Fruit fly (Drosophila melanogaster) whole organism, embryonic: ENCODE data around the gene Cyp9f2.

ENCODE experiments used
- Ada2b ChIP-seq: fragments of 200-800 bp; sonication (Bioruptor generic); IDR thresholded peaks from 2 replicates; pipeline ENCODE4 v1.3.6; 2022; ENCODE audit warnings: missing biosample characterization, missing genetic modification characterization
- Awh ChIP-seq: fragments of 200-800 bp; sonication (Bioruptor generic); IDR thresholded peaks from 2 replicates; pipeline ENCODE4, ENCODE4 v1.3.6; 2022; ENCODE audit warnings: missing biosample characterization, missing genetic modification characterization
- Bgb ChIP-seq: fragments of 200-800 bp; sonication (Bioruptor generic); IDR thresholded peaks from 2 replicates; pipeline ENCODE4 v1.3.6; 2022; ENCODE audit warnings: missing biosample characterization, missing genetic modification characterization; ENCODE audit not compliant: partially characterized antibody
- CG12659 ChIP-seq: fragments of 200-800 bp; sonication (Bioruptor generic); optimal IDR thresholded peaks from 3 replicates; lab custom pipeline; 2017; ENCODE audit warnings: mild to moderate bottlenecking, missing biosample characterization, missing genetic modification reagents, missing genetic modification characterization
- CG13424 ChIP-seq: fragments of 200-800 bp; sonication (Bioruptor generic); optimal IDR thresholded peaks from 2 replicates; lab custom pipeline; 2019; ENCODE audit warnings: missing biosample characterization, mild to moderate bottlenecking, missing genetic modification characterization, moderate library complexity
- CG13624 ChIP-seq: fragments of 200-800 bp; sonication (Bioruptor generic); optimal IDR thresholded peaks from 2 replicates; lab custom pipeline; 2016; ENCODE audit warnings: missing biosample characterization, missing genetic modification characterization
- CG14860 ChIP-seq: fragments of 200-800 bp; sonication (Bioruptor generic); IDR thresholded peaks from 3 replicates; pipeline ENCODE4 v1.3.6; 2022; ENCODE audit warnings: missing biosample characterization, missing genetic modification characterization; ENCODE audit not compliant: partially characterized antibody
- CG17361 ChIP-seq: fragments of 200-800 bp; sonication (Bioruptor generic); IDR thresholded peaks from 3 replicates; pipeline ENCODE4 v1.3.6; 2022; ENCODE audit warnings: missing biosample characterization, missing genetic modification characterization
- CG30403 ChIP-seq: fragments of 200-800 bp; sonication (Bioruptor generic); optimal IDR thresholded peaks from 3 replicates; lab custom pipeline; 2016; ENCODE audit warnings: missing biosample characterization, missing genetic modification characterization
- CG33557 ChIP-seq: fragments of 200-800 bp; sonication (Bioruptor generic); optimal IDR thresholded peaks from 2 replicates; lab custom pipeline; 2019; ENCODE audit warnings: missing biosample characterization, mild to moderate bottlenecking, missing genetic modification characterization, moderate library complexity
- CG34376 ChIP-seq: fragments of 200-800 bp; sonication (Bioruptor generic); optimal IDR thresholded peaks from 2 replicates; lab custom pipeline; 2018; ENCODE audit warnings: missing biosample characterization, mild to moderate bottlenecking, missing genetic modification characterization
- CG3995 ChIP-seq: fragments of 200-800 bp; sonication (Bioruptor generic); optimal IDR thresholded peaks from 3 replicates; lab custom pipeline; 2016; ENCODE audit warnings: missing biosample characterization, missing genetic modification characterization
- CG4854 ChIP-seq: fragments of 200-800 bp; sonication (Bioruptor generic); optimal IDR thresholded peaks from 2 replicates; lab custom pipeline; 2016; ENCODE audit warnings: missing biosample characterization, missing genetic modification characterization, inconsistent platforms
- CG6765 ChIP-seq: fragments of 200-800 bp; sonication (Bioruptor generic); optimal IDR thresholded peaks from 3 replicates; lab custom pipeline; 2017; ENCODE audit warnings: missing biosample characterization, mild to moderate bottlenecking, missing genetic modification characterization
- CG6791 ChIP-seq: fragments of 200-800 bp; sonication (Bioruptor generic); IDR thresholded peaks from 3 replicates; pipeline ENCODE4 v1.3.6; 2022; ENCODE audit warnings: missing biosample characterization, missing genetic modification characterization; ENCODE audit not compliant: partially characterized antibody
- CG7987 ChIP-seq: fragments of 200-800 bp; sonication (Bioruptor generic); optimal IDR thresholded peaks from 2 replicates; lab custom pipeline; 2018; ENCODE audit warnings: missing biosample characterization, mild to moderate bottlenecking, missing genetic modification characterization, moderate library complexity
- CG8290 ChIP-seq, 3 experiments: fragments of 200-800 bp; sonication (Bioruptor generic); optimal IDR thresholded peaks; 2 replicates each; lab custom pipeline; 2016 to 2019; ENCODE audit warnings: missing biosample characterization in 3 of 3, missing genetic modification characterization in 3 of 3, mild to moderate bottlenecking in 2 of 3, moderate library complexity in 1 of 3
- CG9932 ChIP-seq: fragments of 200-800 bp; sonication (Bioruptor generic); IDR thresholded peaks from 2 replicates; pipeline ENCODE4 v1.3.6; 2022; ENCODE audit warnings: missing biosample characterization, missing genetic modification characterization
- D19A ChIP-seq: fragments of 200-800 bp; optimal IDR thresholded peaks from 3 replicates; lab custom pipeline; 2019; ENCODE audit warnings: missing biosample characterization, mild to moderate bottlenecking, missing genetic modification characterization, moderate library complexity
- Dp ChIP-seq: fragments of 200-800 bp; sonication (Bioruptor generic); optimal IDR thresholded peaks from 2 replicates; lab custom pipeline; 2018; ENCODE audit warnings: missing biosample characterization, mild to moderate bottlenecking, missing genetic modification characterization, moderate library complexity
- Dref ChIP-seq: fragments of 200-800 bp; sonication (Bioruptor generic); IDR thresholded peaks from 2 replicates; pipeline ENCODE4 v1.3.6; 2022; ENCODE audit warnings: missing biosample characterization, missing genetic modification characterization
- GATAe ChIP-seq: fragments of 200-800 bp; sonication (Bioruptor generic); conservative IDR thresholded peaks from 2 replicates; pipeline ENCODE4 v1.3.6; 2022; ENCODE audit warnings: missing biosample characterization, missing genetic modification characterization
- HmgZ ChIP-seq: fragments of 200-800 bp; sonication (Bioruptor generic); optimal IDR thresholded peaks from 2 replicates; lab custom pipeline; 2018; ENCODE audit warnings: missing biosample characterization, mild to moderate bottlenecking, missing genetic modification characterization
- Hr39 ChIP-seq: fragments of >200 bp; optimal IDR thresholded peaks from 2 replicates; lab custom pipeline; 2017
- Hr78 ChIP-seq, 2 experiments: fragments of 200-800 bp in 1 of 2; fragments of >200 bp in 1 of 2; sonication (Bioruptor generic) in 1 of 2; optimal IDR thresholded peaks; 2 replicates each; lab custom pipeline; 2017 to 2019; ENCODE audit warnings: missing biosample characterization in 2 of 2, missing genetic modification characterization in 2 of 2, mild to moderate bottlenecking in 1 of 2, moderate library complexity in 1 of 2
- MBD-R2 ChIP-seq: fragments of 200-800 bp; sonication (Bioruptor generic); IDR thresholded peaks from 2 replicates; pipeline ENCODE4 v1.3.6; 2022; ENCODE audit warnings: missing biosample characterization, missing genetic modification characterization
- MESR4 ChIP-seq: fragments of 200-800 bp; sonication (Bioruptor generic); optimal IDR thresholded peaks from 2 replicates; lab custom pipeline; 2018; ENCODE audit warnings: missing biosample characterization, mild to moderate bottlenecking, missing genetic modification characterization, moderate library complexity
- Med ChIP-seq: fragments of 200-800 bp; sonication (Bioruptor generic); peaks from one replicate; lab custom pipeline; 2016; ENCODE audit warnings: missing biosample characterization, missing genetic modification characterization, mild to moderate bottlenecking, inconsistent platforms, moderate library complexity
- Myb ChIP-seq: fragments of 200-800 bp; sonication (Bioruptor generic); optimal IDR thresholded peaks from 2 replicates; lab custom pipeline; 2016; ENCODE audit warnings: missing biosample characterization, missing genetic modification characterization
- Nf-YA ChIP-seq: fragments of 200-800 bp; sonication (Bioruptor generic); IDR thresholded peaks from 2 replicates; pipeline ENCODE4 v1.3.6; 2022; ENCODE audit warnings: missing biosample characterization, missing genetic modification characterization
- Opbp ChIP-seq: fragments of 200-800 bp; sonication (Bioruptor generic); IDR thresholded peaks from 3 replicates; pipeline ENCODE4 v1.3.6; 2022; ENCODE audit warnings: missing biosample characterization, missing genetic modification characterization; ENCODE audit not compliant: partially characterized antibody
- Pdp1 ChIP-seq, 2 experiments: fragments of 200-800 bp; sonication (Bioruptor generic); optimal IDR thresholded peaks; 3 replicates each; lab custom pipeline; 2016; ENCODE audit warnings: missing biosample characterization in 2 of 2, missing genetic modification characterization in 2 of 2, mild to moderate bottlenecking in 1 of 2, moderate library complexity in 1 of 2
- Sry-β ChIP-seq: fragments of 200-800 bp; sonication (Bioruptor generic); optimal IDR thresholded peaks from 2 replicates; lab custom pipeline; 2018; ENCODE audit warnings: missing biosample characterization, mild to moderate bottlenecking, missing genetic modification characterization, moderate library complexity
- Sry-δ ChIP-seq: fragments of 200-800 bp; sonication (Bioruptor generic); optimal IDR thresholded peaks from 2 replicates; lab custom pipeline; 2016; ENCODE audit warnings: missing biosample characterization, missing genetic modification characterization
- amos ChIP-seq: fragments of 200-800 bp; sonication (Bioruptor generic); IDR thresholded peaks from 2 replicates; pipeline ENCODE4 v1.3.6; 2022; ENCODE audit warnings: missing biosample characterization, missing genetic modification characterization; ENCODE audit not compliant: partially characterized antibody
- crp ChIP-seq, 2 experiments: fragments of 200-800 bp; sonication (Bioruptor generic); optimal IDR thresholded peaks; 2 replicates in 1 of 2; 3 replicates in 1 of 2; lab custom pipeline; 2017; ENCODE audit warnings: missing biosample characterization in 2 of 2, missing genetic modification characterization in 2 of 2, mild to moderate bottlenecking in 1 of 2, moderate library complexity in 1 of 2
- cwo ChIP-seq: fragments of 200-800 bp; sonication (Bioruptor generic); optimal IDR thresholded peaks from 3 replicates; lab custom pipeline; 2017; ENCODE audit warnings: missing biosample characterization, missing genetic modification characterization, mild to moderate bottlenecking, moderate library complexity, missing genetic modification reagents
- ftz-f1 ChIP-seq: fragments of 200-800 bp; sonication (Bioruptor generic); optimal IDR thresholded peaks from 2 replicates; lab custom pipeline; 2016; ENCODE audit warnings: missing biosample characterization, missing genetic modification characterization
- grau ChIP-seq: fragments of 200-800 bp; optimal IDR thresholded peaks from 3 replicates; lab custom pipeline; 2019; ENCODE audit warnings: missing biosample characterization, mild to moderate bottlenecking, missing genetic modification characterization, moderate library complexity
- gro ChIP-seq: fragments of 200-800 bp; sonication (Bioruptor generic); optimal IDR thresholded peaks from 2 replicates; lab custom pipeline; 2016; ENCODE audit warnings: missing biosample characterization, missing genetic modification characterization
- kah ChIP-seq: fragments of 200-800 bp; sonication (Bioruptor generic); optimal IDR thresholded peaks from 2 replicates; lab custom pipeline; 2018; ENCODE audit warnings: missing biosample characterization, mild to moderate bottlenecking, missing genetic modification characterization
- lov ChIP-seq, 2 experiments: fragments of 200-800 bp in 1 of 2; fragments of >200 bp in 1 of 2; sonication (Bioruptor generic) in 1 of 2; IDR thresholded peaks in 1 of 2; optimal IDR thresholded peaks in 1 of 2; 2 replicates in 1 of 2; 3 replicates in 1 of 2; pipeline versions ENCODE4 v1.3.6 to Lab custom; 2017 to 2022; ENCODE audit warnings: missing biosample characterization in 1 of 2, missing genetic modification characterization in 1 of 2
- phol ChIP-seq: fragments of 200-800 bp; sonication (Bioruptor generic); optimal IDR thresholded peaks from 3 replicates; lab custom pipeline; 2018; ENCODE audit warnings: missing biosample characterization, mild to moderate bottlenecking, missing genetic modification characterization, moderate library complexity
- sna ChIP-seq: fragments of 200-800 bp; sonication (Bioruptor generic); IDR thresholded peaks from 2 replicates; pipeline ENCODE4 v1.3.6; 2022; ENCODE audit warnings: missing biosample characterization, missing genetic modification characterization; ENCODE audit not compliant: partially characterized antibody
- tll ChIP-seq, 2 experiments: fragments of 200-800 bp in 1 of 2; fragments of >200 bp in 1 of 2; sonication (Bioruptor generic) in 1 of 2; optimal IDR thresholded peaks; 2 replicates each; lab custom pipeline; 2017 to 2019; ENCODE audit warnings: missing biosample characterization in 2 of 2, missing genetic modification characterization in 2 of 2, mild to moderate bottlenecking in 1 of 2, moderate library complexity in 1 of 2
- zen2 ChIP-seq: fragments of 200-800 bp; sonication (Bioruptor generic); IDR thresholded peaks from 3 replicates; pipeline ENCODE4 v1.3.6; 2022; ENCODE audit warnings: missing biosample characterization, missing genetic modification characterization; ENCODE audit not compliant: partially characterized antibody

Cyp9f2 gene

dm6 chr3R:12439401-12440143 is 33.7 kb upstream of the Cyp9f2 start, which contains the start of gene Desat1 (continued):
- TF ChIP-seq Pdp1 (GFP tag; optimal IDR thresholded peaks at IDR 0.05; lab: Kevin White, UChicago) (peak in 1 of 2 experiments; percentile 60), Dref (GFP tag; lab: Robert Waterston, UW) (peak; percentile 84), CG6765 (GFP tag; lab: Kevin White, UChicago) (peak; percentile 14), sna (GFP tag; lab: Robert Waterston, UW) (peak; percentile 93), phol (tag; lab: Kevin White, UChicago) (peak; percentile 9), grau (peak; percentile 16), Hr78 (GFP tag; optimal IDR thresholded peaks at IDR 0.05; lab: Kevin White, UChicago) (peak in 1 of 2 experiments; percentile 41), CG34376 (peak; percentile 74), Med (peak; percentile 72), kah (GFP tag; lab: Kevin White, UChicago) (no peak), amos (GFP tag; lab: Robert Waterston, UW) (peak; percentile 93; the same call in 1 of the 2 replicates), Nf-YA (GFP tag; lab: Robert Waterston, UW) (no peak), GATAe (GFP tag; lab: Robert Waterston, UW) (no peak), CG14860 (GFP tag; lab: Robert Waterston, UW) (peak; percentile 81), gro (peak; percentile 6), MESR4 (GFP tag; lab: Kevin White, UChicago) (peak; percentile 40), Myb (GFP tag; lab: Kevin White, UChicago) (peak; percentile 85), CG3995 (GFP tag; lab: Kevin White, UChicago) (peak; percentile 19), ftz-f1 (GFP tag; lab: Kevin White, UChicago) (peak; percentile 8), Opbp (GFP tag; lab: Robert Waterston, UW) (peak; percentile 93), CG12659 (GFP tag; lab: Kevin White, UChicago) (peak; percentile 23), CG13624 (GFP tag; lab: Kevin White, UChicago) (peak; percentile 29), D19A (tag; lab: Kevin White, UChicago) (peak; percentile 55), lov (optimal IDR thresholded peaks at IDR 0.05; lab: Kevin White, UChicago) (no peak), lov (GFP tag; IDR thresholded peaks at IDR 0.05; lab: Robert Waterston, UW) (no peak), CG8290 (GFP tag; optimal IDR thresholded peaks at IDR 0.05; lab: Kevin White, UChicago) (peak; percentile 26), CG8290 (tag; optimal IDR thresholded peaks at IDR 0.05; lab: Kevin White, UChicago) (peak in 1 of 2 experiments; percentile 18), Dp (GFP tag; lab: Kevin White, UChicago) (peak; percentile 58), cwo (GFP tag; lab: Kevin White, UChicago) (peak; percentile 80), CG4854 (no peak), CG13424 (tag; lab: Kevin White, UChicago) (no peak), Awh (GFP tag; lab: Robert Waterston, UW) (no peak), CG6791 (GFP tag; lab: Robert Waterston, UW) (peak; percentile 95), CG33557 (peak; percentile 23), crp (GFP tag; optimal IDR thresholded peaks at IDR 0.05; lab: Kevin White, UChicago) (no peak), HmgZ (tag; lab: Kevin White, UChicago) (peak; percentile 36), CG30403 (GFP tag; lab: Kevin White, UChicago) (peak; percentile 8), Sry-β (GFP tag; lab: Kevin White, UChicago) (peak; percentile 55), Sry-δ (GFP tag; lab: Kevin White, UChicago) (peak; percentile 93), zen2 (peak; percentile 88), CG7987 (GFP tag; lab: Kevin White, UChicago) (peak; percentile 80), tll (GFP tag; optimal IDR thresholded peaks at IDR 0.05; lab: Kevin White, UChicago) (no peak), Ada2b (GFP tag; lab: Robert Waterston, UW) (no peak), Bgb (GFP tag; lab: Robert Waterston, UW) (peak; percentile 90), CG9932 (GFP tag; lab: Robert Waterston, UW) (peak; percentile 20; the same call in 1 of the 2 replicates), Hr39 (lab: Kevin White, UChicago) (no peak), CG17361 (peak; percentile 26; the same call in 1 of the 3 replicates), MBD-R2 (GFP tag; lab: Robert Waterston, UW) (peak; percentile 54)
